Fruit fly (Drosophila melanogaster) whole organism, embryonic: Measurements from ENCODE around the gene CG32681.

ENCODE experiments used
- B-H1 ChIP-seq: fragments of 200-800 bp; sonication (Bioruptor generic); IDR thresholded peaks from 3 replicates; pipeline ENCODE4 v1.3.6; 2022; ENCODE audit warnings: missing biosample characterization, missing genetic modification characterization
- B-H2 ChIP-seq: fragments of 200-800 bp; sonication (Bioruptor generic); optimal IDR thresholded peaks from 2 replicates; lab custom pipeline; 2018; ENCODE audit warnings: missing biosample characterization, mild to moderate bottlenecking, missing genetic modification characterization
- CG10274 ChIP-seq: fragments of 200-800 bp; sonication (Bioruptor generic); optimal IDR thresholded peaks from 3 replicates; lab custom pipeline; 2017; ENCODE audit warnings: missing biosample characterization, mild to moderate bottlenecking, missing genetic modification characterization
- CG12391 ChIP-seq: fragments of 200-800 bp; sonication (Bioruptor generic); optimal IDR thresholded peaks from 3 replicates; lab custom pipeline; 2018; ENCODE audit warnings: missing biosample characterization, mild to moderate bottlenecking, missing genetic modification characterization, moderate library complexity
- CG12659 ChIP-seq: fragments of 200-800 bp; sonication (Bioruptor generic); optimal IDR thresholded peaks from 3 replicates; lab custom pipeline; 2017; ENCODE audit warnings: mild to moderate bottlenecking, missing biosample characterization, missing genetic modification reagents, missing genetic modification characterization
- CG13775 ChIP-seq: fragments of 200-800 bp; sonication (Bioruptor generic); optimal IDR thresholded peaks from 3 replicates; lab custom pipeline; 2017; ENCODE audit warnings: missing biosample characterization, mild to moderate bottlenecking, missing genetic modification characterization
- CG1647 ChIP-seq: fragments of 200-800 bp; sonication (Bioruptor generic); optimal IDR thresholded peaks from 3 replicates; lab custom pipeline; 2016; ENCODE audit warnings: missing biosample characterization, missing genetic modification characterization
- CG17912 ChIP-seq: fragments of 200-800 bp; sonication (Bioruptor generic); optimal IDR thresholded peaks from 2 replicates; lab custom pipeline; 2018; ENCODE audit warnings: missing biosample characterization, mild to moderate bottlenecking, missing genetic modification characterization
- CG2202 ChIP-seq: fragments of 200-800 bp; sonication (Bioruptor generic); optimal IDR thresholded peaks from 2 replicates; lab custom pipeline; 2018; ENCODE audit warnings: missing biosample characterization, mild to moderate bottlenecking, missing genetic modification characterization
- CG2678 ChIP-seq: fragments of 200-800 bp; sonication (Bioruptor generic); optimal IDR thresholded peaks from 3 replicates; lab custom pipeline; 2019; ENCODE audit warnings: missing biosample characterization, mild to moderate bottlenecking, missing genetic modification characterization, moderate library complexity
- CG32767 ChIP-seq: fragments of 200-800 bp; sonication (Bioruptor generic); IDR thresholded peaks from 2 replicates; pipeline ENCODE4 v1.3.6; 2022; ENCODE audit warnings: missing biosample characterization, missing genetic modification characterization
- CG33557 ChIP-seq: fragments of 200-800 bp; sonication (Bioruptor generic); optimal IDR thresholded peaks from 2 replicates; lab custom pipeline; 2019; ENCODE audit warnings: missing biosample characterization, mild to moderate bottlenecking, missing genetic modification characterization, moderate library complexity
- CG4424 ChIP-seq: fragments of 200-800 bp; sonication (Bioruptor generic); optimal IDR thresholded peaks from 3 replicates; lab custom pipeline; 2016; ENCODE audit warnings: missing biosample characterization, missing genetic modification characterization
- CG4730 ChIP-seq: fragments of 200-800 bp; sonication (Bioruptor generic); IDR thresholded peaks from 2 replicates; pipeline ENCODE4 v1.3.6; 2022; ENCODE audit warnings: missing biosample characterization, missing genetic modification characterization
- CG5180 ChIP-seq: fragments of 200-800 bp; sonication (Bioruptor generic); optimal IDR thresholded peaks from 3 replicates; lab custom pipeline; 2017; ENCODE audit warnings: missing biosample characterization, missing genetic modification characterization, mild to moderate bottlenecking, moderate library complexity, missing genetic modification reagents
- CG5245 ChIP-seq: fragments of 200-800 bp; sonication (Bioruptor generic); optimal IDR thresholded peaks from 3 replicates; lab custom pipeline; 2016; ENCODE audit warnings: missing biosample characterization, missing genetic modification characterization
- CG6175 ChIP-seq: fragments of 200-800 bp; sonication (Bioruptor generic); IDR thresholded peaks from 3 replicates; pipeline ENCODE4 v1.3.6; 2022; ENCODE audit warnings: missing biosample characterization, missing genetic modification characterization
- CG6272 ChIP-seq: fragments of 200-800 bp; sonication (Bioruptor generic); IDR thresholded peaks from 2 replicates; pipeline ENCODE4 v1.3.6; 2022; ENCODE audit warnings: missing biosample characterization, missing genetic modification characterization
- CG8089 ChIP-seq: fragments of 200-800 bp; sonication (Bioruptor generic); optimal IDR thresholded peaks from 3 replicates; lab custom pipeline; 2016; ENCODE audit warnings: missing biosample characterization, missing genetic modification characterization
- CG8281 ChIP-seq: fragments of 200-800 bp; sonication (Bioruptor generic); optimal IDR thresholded peaks from 2 replicates; lab custom pipeline; 2018; ENCODE audit warnings: missing biosample characterization, mild to moderate bottlenecking, missing genetic modification characterization, moderate library complexity
- CHES-1-like ChIP-seq: fragments of 200-800 bp; sonication (Bioruptor generic); optimal IDR thresholded peaks from 2 replicates; lab custom pipeline; 2016; ENCODE audit warnings: missing biosample characterization, missing genetic modification characterization
- Deaf1 ChIP-seq: fragments of 200-800 bp; optimal IDR thresholded peaks from 3 replicates; lab custom pipeline; 2019; ENCODE audit warnings: missing biosample characterization, mild to moderate bottlenecking, missing genetic modification characterization, moderate library complexity
- Ets97D ChIP-seq: fragments of 200-800 bp; sonication (Bioruptor generic); optimal IDR thresholded peaks from 3 replicates; lab custom pipeline; 2016; ENCODE audit warnings: missing biosample characterization, missing genetic modification characterization
- HLH3B ChIP-seq: fragments of 200-800 bp; sonication (Bioruptor generic); IDR thresholded peaks from 2 replicates; pipeline ENCODE4 v1.3.6; 2022; ENCODE audit warnings: missing biosample characterization, missing genetic modification characterization
- Hmx ChIP-seq: fragments of 200-800 bp; sonication (Bioruptor generic); optimal IDR thresholded peaks from 2 replicates; lab custom pipeline; 2016; ENCODE audit warnings: missing biosample characterization, missing genetic modification characterization
- Mrtf ChIP-seq: fragments of 200-800 bp; sonication (Bioruptor generic); IDR thresholded peaks from 3 replicates; pipeline ENCODE4 v1.3.6; 2022; ENCODE audit warnings: missing biosample characterization, missing genetic modification characterization
- NC2α ChIP-seq: fragments of 200-800 bp; sonication (Bioruptor generic); optimal IDR thresholded peaks from 2 replicates; lab custom pipeline; 2016; ENCODE audit warnings: missing biosample characterization, missing genetic modification characterization
- NFAT ChIP-seq: fragments of 200-800 bp; sonication (Bioruptor generic); IDR thresholded peaks from 2 replicates; pipeline ENCODE4 v1.3.6; 2022; ENCODE audit warnings: missing biosample characterization, missing genetic modification characterization
- Oli ChIP-seq: fragments of 200-800 bp; sonication (Bioruptor generic); optimal IDR thresholded peaks from 2 replicates; lab custom pipeline; 2018; ENCODE audit warnings: missing biosample characterization, mild to moderate bottlenecking, missing genetic modification characterization, moderate library complexity
- Sox102F ChIP-seq: fragments of 200-800 bp; sonication (Bioruptor generic); optimal IDR thresholded peaks from 2 replicates; lab custom pipeline; 2018; ENCODE audit warnings: missing biosample characterization, mild to moderate bottlenecking, missing genetic modification characterization, moderate library complexity
- Spps ChIP-seq: fragments of 200-800 bp; sonication (Bioruptor generic); optimal IDR thresholded peaks from 2 replicates; lab custom pipeline; 2018; ENCODE audit warnings: missing biosample characterization, mild to moderate bottlenecking, missing genetic modification characterization
- Vsx1 ChIP-seq: fragments of 200-800 bp; sonication (Bioruptor generic); optimal IDR thresholded peaks from 2 replicates; lab custom pipeline; 2017; ENCODE audit warnings: missing biosample characterization, mild to moderate bottlenecking, missing genetic modification characterization, missing genetic modification reagents
- cad ChIP-seq: fragments of >200 bp; optimal IDR thresholded peaks from 2 replicates; lab custom pipeline; 2017; ENCODE audit warnings: missing biosample characterization, missing genetic modification characterization
- cas ChIP-seq: fragments of 200-800 bp; sonication (Bioruptor generic); IDR thresholded peaks from 2 replicates; pipeline ENCODE4 v1.3.6; 2022; ENCODE audit warnings: missing biosample characterization, missing genetic modification characterization
- corto ChIP-seq: fragments of 200-800 bp; sonication (Bioruptor generic); optimal IDR thresholded peaks from 2 replicates; lab custom pipeline; 2016; ENCODE audit warnings: missing biosample characterization, mild to moderate bottlenecking, missing genetic modification characterization, moderate library complexity
- crc ChIP-seq: fragments of 200-800 bp; sonication (Bioruptor generic); optimal IDR thresholded peaks from 2 replicates; lab custom pipeline; 2016; ENCODE audit warnings: missing biosample characterization, missing genetic modification characterization
- croc ChIP-seq: fragments of 200-800 bp; sonication (Bioruptor generic); conservative IDR thresholded peaks from 3 replicates; pipeline ENCODE4 v1.3.6; 2022; ENCODE audit warnings: missing biosample characterization, missing genetic modification characterization
- fd102C ChIP-seq: fragments of 200-800 bp; sonication (Bioruptor generic); optimal IDR thresholded peaks from 2 replicates; lab custom pipeline; 2018; ENCODE audit warnings: missing biosample characterization, mild to moderate bottlenecking, missing genetic modification characterization, moderate library complexity
- gem ChIP-seq: fragments of 200-800 bp; sonication (Bioruptor generic); optimal IDR thresholded peaks from 2 replicates; lab custom pipeline; 2019; ENCODE audit warnings: missing biosample characterization, mild to moderate bottlenecking, missing genetic modification characterization, moderate library complexity
- gsb ChIP-seq: fragments of 200-800 bp; sonication (Bioruptor generic); IDR thresholded peaks from 2 replicates; pipeline ENCODE4 v1.3.6; 2022; ENCODE audit warnings: missing biosample characterization, missing genetic modification characterization
- gt ChIP-seq: fragments of 200-800 bp; sonication (Bioruptor generic); IDR thresholded peaks from 2 replicates; pipeline ENCODE4 v1.3.6; 2022; ENCODE audit warnings: missing biosample characterization, missing genetic modification characterization
- lab ChIP-seq: fragments of 200-800 bp; sonication (Bioruptor generic); optimal IDR thresholded peaks from 3 replicates; lab custom pipeline; 2017; ENCODE audit warnings: missing biosample characterization, missing genetic modification characterization, mild to moderate bottlenecking, moderate library complexity, missing genetic modification reagents
- mld ChIP-seq: fragments of 200-800 bp; sonication (Bioruptor generic); IDR thresholded peaks from 3 replicates; pipeline ENCODE4 v1.3.6; 2022; ENCODE audit warnings: missing biosample characterization, missing genetic modification characterization; ENCODE audit not compliant: partially characterized antibody
- nmo ChIP-seq: fragments of 200-800 bp; sonication (Bioruptor generic); optimal IDR thresholded peaks from 2 replicates; lab custom pipeline; 2018; ENCODE audit warnings: missing biosample characterization, mild to moderate bottlenecking, missing genetic modification characterization, moderate library complexity
- pb ChIP-seq: fragments of 200-800 bp; sonication (Bioruptor generic); optimal IDR thresholded peaks from 3 replicates; lab custom pipeline; 2016; ENCODE audit warnings: missing biosample characterization, missing genetic modification characterization
- pfk ChIP-seq: fragments of 200-800 bp; sonication (Bioruptor generic); optimal IDR thresholded peaks from 2 replicates; lab custom pipeline; 2018; ENCODE audit warnings: missing biosample characterization, mild to moderate bottlenecking, missing genetic modification characterization, moderate library complexity
- pnt ChIP-seq: fragments of 200-800 bp; sonication (Bioruptor generic); optimal IDR thresholded peaks from 3 replicates; lab custom pipeline; 2016; ENCODE audit warnings: missing biosample characterization, missing genetic modification characterization
- run ChIP-seq: fragments of 200-800 bp; sonication (Bioruptor generic); optimal IDR thresholded peaks from 3 replicates; lab custom pipeline; 2018; ENCODE audit warnings: missing biosample characterization, mild to moderate bottlenecking, missing genetic modification characterization
- trh ChIP-seq: fragments of 200-800 bp; sonication (Bioruptor generic); optimal IDR thresholded peaks from 2 replicates; lab custom pipeline; 2016; ENCODE audit warnings: missing biosample characterization, missing genetic modification characterization
- unc-4 ChIP-seq: fragments of 200-800 bp; sonication (Bioruptor generic); IDR thresholded peaks from 2 replicates; pipeline ENCODE4 v1.3.6; 2022; ENCODE audit warnings: missing biosample characterization, missing genetic modification characterization; ENCODE audit not compliant: partially characterized antibody

The CG32681 gene

DNA sequence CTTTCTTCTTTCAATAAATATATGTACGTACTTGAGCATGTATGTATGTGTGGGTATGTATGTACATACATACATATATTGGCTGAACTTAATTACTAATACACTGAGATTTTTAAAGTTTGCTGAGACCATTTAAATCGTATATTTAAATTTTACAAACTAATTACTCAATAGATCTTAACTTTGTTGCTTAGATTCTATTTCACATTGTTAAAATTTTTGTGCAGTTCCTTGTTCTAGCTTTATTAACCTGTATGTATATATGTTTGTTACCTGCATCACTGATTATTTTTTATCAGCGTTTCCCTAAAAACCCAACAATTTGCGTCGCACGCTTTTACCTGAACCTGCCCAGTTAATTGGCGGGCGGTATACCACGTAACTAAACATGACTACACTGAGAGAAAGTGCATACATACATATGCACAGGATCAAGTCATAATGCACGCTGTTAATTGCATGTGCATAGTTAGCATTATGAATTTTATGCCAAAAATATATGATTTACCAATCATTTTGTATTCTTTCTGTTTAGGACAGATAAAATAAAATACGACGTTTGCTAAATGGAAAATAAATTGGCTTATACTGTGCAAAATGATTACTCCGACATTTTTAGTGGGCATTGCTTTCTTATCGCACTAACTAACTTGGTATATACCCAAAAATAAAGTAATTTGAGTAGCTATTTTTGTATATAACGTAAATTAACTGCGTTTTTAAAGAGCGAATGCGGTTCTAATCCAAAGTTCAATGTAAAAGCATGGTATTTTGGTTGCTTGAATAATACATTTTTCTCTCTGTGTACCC, 18.4 kb downstream of the CG32681 start (continued):
- TF ChIP-seq NFAT (GFP tag; lab: Robert Waterston, UW) (no peak), HLH3B (GFP tag; lab: Robert Waterston, UW) (no peak), CG12659 (GFP tag; lab: Kevin White, UChicago) (peak; percentile 37), pfk (GFP tag; lab: Kevin White, UChicago) (no peak), trh (GFP tag; lab: Kevin White, UChicago) (no peak), fd102C (GFP tag; lab: Kevin White, UChicago) (no peak), Vsx1 (GFP tag; lab: Kevin White, UChicago) (peak; percentile 10), croc (GFP tag; lab: Robert Waterston, UW) (no peak), CG2678 (tag; lab: Kevin White, UChicago) (peak; percentile 58), gsb (GFP tag; lab: Robert Waterston, UW) (no peak), unc-4 (no peak), CG32767 (GFP tag; lab: Robert Waterston, UW) (no peak), run (tag; lab: Kevin White, UChicago) (no peak), CG6175 (GFP tag; lab: Robert Waterston, UW) (no peak), Oli (tag; lab: Kevin White, UChicago) (peak; percentile 53), cad (GFP tag; lab: Kevin White, UChicago) (no peak), CG8281 (no peak), CHES-1-like (GFP tag; lab: Kevin White, UChicago) (peak; percentile 15), B-H2 (no peak), CG17912 (GFP tag; lab: Kevin White, UChicago) (no peak), pnt (no peak), CG12391 (tag; lab: Kevin White, UChicago) (peak; percentile 37), pb (GFP tag; lab: Kevin White, UChicago) (no peak), crc (no peak), gt (GFP tag; lab: Robert Waterston, UW) (no peak), lab (GFP tag; lab: Kevin White, UChicago) (no peak), Deaf1 (tag; lab: Kevin White, UChicago) (no peak), Ets97D (GFP tag; lab: Kevin White, UChicago) (no peak), CG8089 (GFP tag; lab: Kevin White, UChicago) (no peak), cas (GFP tag; lab: Robert Waterston, UW) (no peak), CG10274 (GFP tag; lab: Kevin White, UChicago) (no peak), CG4730 (GFP tag; lab: Robert Waterston, UW) (no peak), CG2202 (tag; lab: Kevin White, UChicago) (no peak), CG5180 (GFP tag; lab: Kevin White, UChicago) (no peak), NC2α (GFP tag; lab: Kevin White, UChicago) (no peak), mld (no peak), CG33557 (GFP tag; lab: Kevin White, UChicago) (no peak), Sox102F (peak; percentile 30), CG1647 (GFP tag; lab: Kevin White, UChicago) (no peak), Hmx (GFP tag; lab: Kevin White, UChicago) (peak; percentile 13), CG6272 (GFP tag; lab: Robert Waterston, UW) (no peak), gem (tag; lab: Kevin White, UChicago) (peak; percentile 44), nmo (GFP tag; lab: Kevin White, UChicago) (peak; percentile 52), corto (GFP tag; lab: Kevin White, UChicago) (no peak), CG4424 (GFP tag; lab: Kevin White, UChicago) (peak; percentile 46), B-H1 (GFP tag; lab: Robert Waterston, UW) (no peak), Spps (tag; lab: Kevin White, UChicago) (no peak), Mrtf (no peak; the same call in 2 of the 3 replicates), CG5245 (GFP tag; lab: Kevin White, UChicago) (no peak), CG13775 (peak; percentile 41)
